Fruit fly (Drosophila melanogaster): ENCODE measurements around the gene U4-U6-60K.

- TF ChIP-seq Pif1A (GFP tag; optimal IDR thresholded peaks at IDR 0.05), result no peak
- no peak for TF ChIP-seq CG32121 (GFP tag; IDR thresholded peaks at IDR 0.05)
- TF ChIP-seq CG9948 (tag; optimal IDR thresholded peaks at IDR 0.05), result peak; percentile 31
- no peak for TF ChIP-seq EcR (GFP tag; optimal IDR thresholded peaks at IDR 0.05)
- 0 out of 2 replicates have a peak, but pooled peaks have one; percentile 19 for TF ChIP-seq Ets98B (GFP tag; IDR thresholded peaks at IDR 0.05)
- TF ChIP-seq CG12605 (GFP tag; IDR thresholded peaks at IDR 0.05), result no peak
- no peak for TF ChIP-seq rn (GFP tag; IDR thresholded peaks at IDR 0.05)
- TF ChIP-seq CG15710 (tag; optimal IDR thresholded peaks at IDR 0.05), result peak; percentile 44
- peak; percentile 11 for TF ChIP-seq Pif1B (GFP tag; optimal IDR thresholded peaks at IDR 0.05)
- no peak for TF ChIP-seq CG10348 (GFP tag; IDR thresholded peaks at IDR 0.05)
- no peak for TF ChIP-seq gl (tag; optimal IDR thresholded peaks at IDR 0.05)
Observed at dm6 chr3L:17513893-17514616, at the start of gene U4-U6-60K, which contains the start of gene CG7564.

Data from whole organism, pupa.